Worm (Caenorhabditis elegans) whole organism, L2 larva: ENCODE results near the gene K08H2.5.
A peak's percentile ranks its signal among the peaks of the same experiment; 100 is the strongest.

Source experiments
- C34F6.9 ChIP-seq: fragments of 150-350 bp; optimal IDR thresholded peaks from 2 replicates; lab custom pipeline; 2014; ENCODE audit warnings: missing biosample characterization, missing genetic modification characterization
- F13H6.1 ChIP-seq: sonication (generic microtip); optimal IDR thresholded peaks from 2 replicates; lab custom pipeline; 2016; ENCODE audit warnings: missing genetic modification characterization, missing compliant biosample characterization
- R02D3.7 ChIP-seq: fragments of 150-350 bp; optimal IDR thresholded peaks from 2 replicates; lab custom pipeline; 2014; ENCODE audit warnings: missing biosample characterization, missing genetic modification characterization
- Y55F3AM.14 ChIP-seq: fragments of 200-800 bp; sonication (Bioruptor generic); optimal IDR thresholded peaks from 2 replicates; lab custom pipeline; 2018; ENCODE audit warnings: mild to moderate bottlenecking, missing genetic modification characterization, missing compliant biosample characterization
- ZK546.5 ChIP-seq: sonication (generic microtip); optimal IDR thresholded peaks from 2 replicates; lab custom pipeline; 2017; ENCODE audit warnings: missing biosample characterization, missing genetic modification characterization
- alr-1 ChIP-seq: fragments of 150-350 bp; optimal IDR thresholded peaks from 2 replicates; lab custom pipeline; 2014; ENCODE audit warnings: missing biosample characterization, missing genetic modification characterization
- aly-2 ChIP-seq: fragments of 150-350 bp; optimal IDR thresholded peaks from 2 replicates; lab custom pipeline; 2014; ENCODE audit warnings: missing biosample characterization, missing genetic modification characterization
- ama-1 ChIP-seq: fragments of 150-350 bp; optimal IDR thresholded peaks from 2 replicates; lab custom pipeline; 2018; ENCODE audit warnings: inconsistent platforms
- blmp-1 ChIP-seq: sonication (generic microtip); optimal IDR thresholded peaks from 2 replicates; lab custom pipeline; 2017; ENCODE audit warnings: missing genetic modification characterization, mild to moderate bottlenecking, missing compliant biosample characterization, antibody characterized with exemption, moderate library complexity; ENCODE audit not compliant: insufficient read depth
- ceh-82 ChIP-seq: fragments of 150-350 bp; optimal IDR thresholded peaks from 2 replicates; lab custom pipeline; 2014; ENCODE audit warnings: missing biosample characterization, missing genetic modification characterization
- crh-2 ChIP-seq: sonication (generic microtip); optimal IDR thresholded peaks from 2 replicates; lab custom pipeline; 2017; ENCODE audit warnings: missing biosample characterization, missing genetic modification characterization
- dmd-4 ChIP-seq: sonication (generic microtip); optimal IDR thresholded peaks from 2 replicates; lab custom pipeline; 2017; ENCODE audit warnings: missing biosample characterization, missing genetic modification characterization
- egl-27 ChIP-seq: sonication (generic microtip); optimal IDR thresholded peaks from 3 replicates; lab custom pipeline; 2017; ENCODE audit warnings: missing biosample characterization, missing genetic modification reagents, missing genetic modification characterization
- elt-1 ChIP-seq: fragments of 150-350 bp; optimal IDR thresholded peaks from 2 replicates; lab custom pipeline; 2014; ENCODE audit warnings: missing biosample characterization, missing genetic modification characterization
- fos-1 ChIP-seq: fragments of 150-350 bp; optimal IDR thresholded peaks from 2 replicates; lab custom pipeline; 2014; ENCODE audit warnings: missing biosample characterization, missing genetic modification characterization
- gmeb-1 ChIP-seq: fragments of 150-350 bp; optimal IDR thresholded peaks from 2 replicates; lab custom pipeline; 2014; ENCODE audit warnings: missing biosample characterization, missing genetic modification characterization
- lin-11 ChIP-seq: fragments of 150-350 bp; sonication (generic microtip); optimal IDR thresholded peaks from 2 replicates; lab custom pipeline; 2014; ENCODE audit warnings: missing biosample characterization, missing genetic modification characterization, inconsistent platforms, mixed read lengths
- lin-13 ChIP-seq: fragments of 150-350 bp; optimal IDR thresholded peaks from 2 replicates; lab custom pipeline; 2014; ENCODE audit warnings: missing biosample characterization, missing genetic modification reagents, missing genetic modification characterization
- lsy-2 ChIP-seq, 2 experiments: fragments of 150-350 bp in 1 of 2; sonication (generic microtip) in 1 of 2; optimal IDR thresholded peaks; 2 replicates each; lab custom pipeline; 2014 to 2017; ENCODE audit warnings: missing biosample characterization in 2 of 2, missing genetic modification characterization in 2 of 2
- mab-5 ChIP-seq: fragments of 150-350 bp; optimal IDR thresholded peaks from 2 replicates; lab custom pipeline; 2014; ENCODE audit warnings: missing biosample characterization, missing genetic modification characterization
- nhr-12 ChIP-seq: fragments of 150-350 bp; optimal IDR thresholded peaks from 2 replicates; lab custom pipeline; 2014; ENCODE audit warnings: missing biosample characterization, missing genetic modification characterization
- nhr-129 ChIP-seq: fragments of 150-350 bp; optimal IDR thresholded peaks from 2 replicates; lab custom pipeline; 2014; ENCODE audit warnings: missing biosample characterization, missing genetic modification characterization
- nhr-21 ChIP-seq: fragments of 150-350 bp; optimal IDR thresholded peaks from 2 replicates; lab custom pipeline; 2014; ENCODE audit warnings: missing biosample characterization, missing genetic modification characterization
- nhr-237 ChIP-seq: fragments of 150-350 bp; optimal IDR thresholded peaks from 2 replicates; lab custom pipeline; 2014; ENCODE audit warnings: missing biosample characterization, missing genetic modification characterization
- nhr-25 ChIP-seq: fragments of 150-350 bp; sonication (generic microtip); optimal IDR thresholded peaks from 3 replicates; lab custom pipeline; 2014; ENCODE audit warnings: missing biosample characterization, missing genetic modification characterization
- nhr-77 ChIP-seq: fragments of 150-350 bp; optimal IDR thresholded peaks from 2 replicates; lab custom pipeline; 2014; ENCODE audit warnings: missing biosample characterization, missing genetic modification characterization
- peb-1 ChIP-seq: fragments of 150-350 bp; optimal IDR thresholded peaks from 2 replicates; lab custom pipeline; 2014; ENCODE audit warnings: missing biosample characterization, missing genetic modification characterization
- sem-4 ChIP-seq: fragments of 150-350 bp; optimal IDR thresholded peaks from 2 replicates; lab custom pipeline; 2014; ENCODE audit warnings: missing biosample characterization, missing genetic modification reagents, missing genetic modification characterization
- skn-1 ChIP-seq: sonication (generic microtip); optimal IDR thresholded peaks from 2 replicates; lab custom pipeline; 2017; ENCODE audit warnings: missing biosample characterization, missing genetic modification characterization
- sma-9 ChIP-seq, 2 experiments: fragments of 150-350 bp in 1 of 2; sonication (generic microtip) in 1 of 2; optimal IDR thresholded peaks; 2 replicates each; lab custom pipeline; 2014 to 2016; ENCODE audit warnings: missing genetic modification characterization in 2 of 2, mild to moderate bottlenecking in 1 of 2, missing biosample characterization in 1 of 2, missing compliant biosample characterization in 1 of 2, missing genetic modification reagents in 1 of 2, moderate library complexity in 1 of 2
- snpc-4 ChIP-seq: fragments of 150-350 bp; optimal IDR thresholded peaks from 2 replicates; lab custom pipeline; 2014; ENCODE audit warnings: missing biosample characterization, missing genetic modification characterization
- unc-55 ChIP-seq: fragments of 150-350 bp; sonication (generic microtip); optimal IDR thresholded peaks from 3 replicates; lab custom pipeline; 2014; ENCODE audit warnings: missing biosample characterization, missing genetic modification reagents, missing genetic modification characterization
- unc-62 ChIP-seq: fragments of 150-350 bp; optimal IDR thresholded peaks from 2 replicates; lab custom pipeline; 2014; ENCODE audit warnings: missing biosample characterization, missing genetic modification reagents, missing genetic modification characterization
- zag-1 ChIP-seq: fragments of 150-350 bp; optimal IDR thresholded peaks from 2 replicates; lab custom pipeline; 2014; ENCODE audit warnings: missing biosample characterization, missing genetic modification characterization

Gene K08H2.5

ce11 chrX:13247614-13248013 lies 5.5 kb upstream of the K08H2.5 start:
- TF ChIP-seq nhr-12 (tag; lab: Kevin White, UChicago), result no peak
- TF ChIP-seq unc-55 (GFP tag; lab: Kevin White, UChicago), result no peak
- peak; percentile 44 for TF ChIP-seq sma-9 (GFP tag; optimal IDR thresholded peaks at IDR 0.05; lab: Kevin White, UChicago)
- no peak for TF ChIP-seq sma-9 (tag; optimal IDR thresholded peaks at IDR 0.05; lab: Kevin White, UChicago)
- peak; percentile 14 for TF ChIP-seq gmeb-1 (tag; lab: Kevin White, UChicago)
- peak; percentile 26 for TF ChIP-seq fos-1 (tag; lab: Kevin White, UChicago)

ce11 chrX:13246668-13247358 lies 4.7 kb upstream of the K08H2.5 start:
- TF ChIP-seq crh-2, result no peak
- peak; percentile 48 for TF ChIP-seq nhr-21 (tag; lab: Kevin White, UChicago)
- peak; percentile 48 for TF ChIP-seq sma-9 (GFP tag; optimal IDR thresholded peaks at IDR 0.05; lab: Kevin White, UChicago)
- no peak for TF ChIP-seq sma-9 (tag; optimal IDR thresholded peaks at IDR 0.05; lab: Kevin White, UChicago)
- TF ChIP-seq zag-1 (tag; lab: Kevin White, UChicago), result no peak
- no peak for TF ChIP-seq nhr-129 (tag; lab: Kevin White, UChicago)
- peak; percentile 59 for TF ChIP-seq nhr-25
- TF ChIP-seq snpc-4 (tag; lab: Kevin White, UChicago), result no peak
- TF ChIP-seq C34F6.9, result no peak
- no peak for TF ChIP-seq dmd-4 (tag; lab: Kevin White, UChicago)
- TF ChIP-seq, all 48 proteins: peak for 3

- TF ChIP-seq lin-11 (peak; percentile 25), Y55F3AM.14 (GFP tag; lab: Kevin White, UChicago) (no peak)
These were observed 3.0 kb upstream of the K08H2.5 start, which contains the start of gene hpl-1 for ce11 chrX:13245090-13245489. Gene hpl-1 (plus strand): TSS chrX:13245390.

ce11 chrX:13238197-13238596 lies 3.9 kb downstream of the K08H2.5 start, which contains the start of gene K08H2.4:
Gene K08H2.4 (plus strand): TSS chrX:13238497.
- no peak for TF ChIP-seq R02D3.7 (tag; lab: Kevin White, UChicago)
- TF ChIP-seq ZK546.5, result no peak
- TF ChIP-seq unc-62 (GFP tag; lab: Kevin White, UChicago), result no peak

- TF ChIP-seq nhr-77 (tag; lab: Kevin White, UChicago) (no peak), alr-1 (tag; lab: Kevin White, UChicago) (no peak), lin-13 (GFP tag; lab: Kevin White, UChicago) (no peak), crh-2 (no peak), fos-1 (tag; lab: Kevin White, UChicago) (no peak), elt-1 (tag; lab: Kevin White, UChicago) (no peak), sem-4 (tag; lab: Kevin White, UChicago) (no peak), aly-2 (tag; lab: Kevin White, UChicago) (no peak), mab-5 (tag; lab: Kevin White, UChicago) (no peak), ama-1 (lab: Kevin White, UChicago) (no peak)
- TF ChIP-seq, all 48 proteins: peak for 0
These were observed 5.0 kb downstream of the K08H2.5 start, which contains the start of gene K08H2.3 for ce11 chrX:13237102-13237501. Gene K08H2.3 (plus strand): TSS chrX:13237402.

- no peak for TF ChIP-seq egl-27 (tag; lab: Kevin White, UChicago)
- no peak for TF ChIP-seq crh-2
- no peak for TF ChIP-seq gmeb-1 (tag; lab: Kevin White, UChicago)
These were observed 7.3 kb downstream of the K08H2.5 start, which contains the start of gene K08H2.2 for ce11 chrX:13234879-13235278. Gene K08H2.2 (minus strand): TSS chrX:13234979.

- TF ChIP-seq skn-1 (tag; lab: Kevin White, UChicago) (no peak), lsy-2 (tag; optimal IDR thresholded peaks at IDR 0.05; lab: Kevin White, UChicago) (no peak), ceh-82 (tag; lab: Kevin White, UChicago) (no peak), C34F6.9 (no peak), ZK546.5 (no peak), F13H6.1 (tag; lab: Kevin White, UChicago) (no peak), peb-1 (tag; lab: Kevin White, UChicago) (no peak), blmp-1 (tag; lab: Kevin White, UChicago) (no peak), nhr-237 (tag; lab: Kevin White, UChicago) (no peak), nhr-77 (tag; lab: Kevin White, UChicago) (no peak), dmd-4 (tag; lab: Kevin White, UChicago) (no peak), mab-5 (tag; lab: Kevin White, UChicago) (no peak)
These were observed 9.9 kb downstream of the K08H2.5 start, which contains the start of gene bgnt-1.5 for ce11 chrX:13232259-13232658. Gene bgnt-1.5 (minus strand): TSS chrX:13232359.
